Fruit fly (Drosophila melanogaster) whole organism, wandering third instar larva: ENCODE results near the gene Gld2.

Experiments used
- Abd-B ChIP-seq: fragments of >200 bp; optimal IDR thresholded peaks from 2 replicates; lab custom pipeline; 2017; ENCODE audit warnings: missing biosample characterization, missing genetic modification characterization
- CG32264 ChIP-seq: fragments of 200-800 bp; sonication (Bioruptor generic); optimal IDR thresholded peaks from 2 replicates; lab custom pipeline; 2016; ENCODE audit warnings: missing biosample characterization, missing genetic modification characterization
- CG9705 ChIP-seq: fragments of 200-800 bp; sonication (Bioruptor generic); optimal IDR thresholded peaks from 2 replicates; lab custom pipeline; 2018; ENCODE audit warnings: missing biosample characterization, mild to moderate bottlenecking, missing genetic modification characterization
- CrebA ChIP-seq: fragments of 200-800 bp; sonication (Bioruptor generic); optimal IDR thresholded peaks from 2 replicates; lab custom pipeline; 2016; ENCODE audit warnings: missing biosample characterization, mild to moderate bottlenecking, missing genetic modification characterization, borderline replicate concordance
- Dfd ChIP-seq: fragments of >200 bp; optimal IDR thresholded peaks from 2 replicates; lab custom pipeline; 2017; ENCODE audit warnings: missing biosample characterization, missing genetic modification characterization
- Dif ChIP-seq: fragments of 200-275, 200-300 bp; sonication (Bioruptor generic); optimal IDR thresholded peaks from 2 replicates; lab custom pipeline; 2018; ENCODE audit warnings: missing biosample characterization, missing genetic modification characterization; ENCODE audit not compliant: partially characterized antibody
- GATAd ChIP-seq: sonication (Bioruptor generic); optimal IDR thresholded peaks from 2 replicates; lab custom pipeline; 2016; ENCODE audit warnings: missing biosample characterization, missing genetic modification characterization
- HLH106 ChIP-seq: fragments of 200-800 bp; optimal IDR thresholded peaks from 3 replicates; lab custom pipeline; 2019; ENCODE audit warnings: missing biosample characterization, mild to moderate bottlenecking, missing genetic modification characterization, moderate library complexity
- Hnf4 ChIP-seq: fragments of 200-800 bp; sonication (Bioruptor generic); optimal IDR thresholded peaks from 2 replicates; lab custom pipeline; 2016; ENCODE audit warnings: missing biosample characterization, mild to moderate bottlenecking, missing genetic modification characterization
- Hr78 ChIP-seq: fragments of >200 bp; optimal IDR thresholded peaks from 2 replicates; lab custom pipeline; 2017; ENCODE audit warnings: missing biosample characterization, missing genetic modification characterization
- Hr83 ChIP-seq: fragments of 200-300 bp; sonication (Bioruptor generic); optimal IDR thresholded peaks from 2 replicates; lab custom pipeline; 2016; ENCODE audit warnings: missing biosample characterization, mild to moderate bottlenecking, missing genetic modification characterization, moderate library complexity; ENCODE audit not compliant: poor library complexity, severe bottlenecking
- Jra ChIP-seq: sonication (Bioruptor generic); optimal IDR thresholded peaks from 2 replicates; lab custom pipeline; 2016; ENCODE audit warnings: missing biosample characterization, missing genetic modification characterization
- Mio ChIP-seq: sonication (Bioruptor generic); optimal IDR thresholded peaks from 2 replicates; lab custom pipeline; 2016; ENCODE audit warnings: missing biosample characterization, missing genetic modification characterization
- Myc ChIP-seq: fragments of >200 bp; optimal IDR thresholded peaks from 2 replicates; lab custom pipeline; 2017
- N ChIP-seq: fragments of >200 bp; optimal IDR thresholded peaks from 2 replicates; lab custom pipeline; 2018; ENCODE audit warnings: missing biosample characterization, missing external identifiers, missing genetic modification characterization
- OdsH ChIP-seq: fragments of 200-800 bp; sonication (Bioruptor generic); optimal IDR thresholded peaks from 2 replicates; lab custom pipeline; 2016; ENCODE audit warnings: missing biosample characterization, mild to moderate bottlenecking, missing genetic modification characterization
- Rel ChIP-seq, 2 experiments: fragments of 200-800 bp; sonication (Bioruptor generic) in 1 of 2; optimal IDR thresholded peaks; 2 replicates in 1 of 2; 3 replicates in 1 of 2; lab custom pipeline; 2016 to 2019; ENCODE audit warnings: mild to moderate bottlenecking in 2 of 2, missing biosample characterization in 2 of 2, missing genetic modification characterization in 2 of 2, moderate library complexity in 1 of 2
- Sp1 ChIP-seq: fragments of 200-800 bp; sonication (Bioruptor generic); optimal IDR thresholded peaks from 3 replicates; lab custom pipeline; 2019; ENCODE audit warnings: missing biosample characterization, mild to moderate bottlenecking, missing genetic modification characterization, moderate library complexity
- Vsx2 ChIP-seq: fragments of 200-300, 225-300 bp; sonication (Bioruptor generic); optimal IDR thresholded peaks from 2 replicates; lab custom pipeline; 2018; ENCODE audit warnings: missing biosample characterization, missing genetic modification characterization; ENCODE audit not compliant: partially characterized antibody
- br ChIP-seq: fragments of 200-800 bp; sonication (Bioruptor generic); optimal IDR thresholded peaks from 2 replicates; lab custom pipeline; 2016; ENCODE audit warnings: missing biosample characterization, missing genetic modification characterization
- brk ChIP-seq: fragments of 200-800 bp; sonication (Bioruptor generic); optimal IDR thresholded peaks from 2 replicates; lab custom pipeline; 2016; ENCODE audit warnings: missing biosample characterization, mild to moderate bottlenecking, missing genetic modification characterization
- dl ChIP-seq, 2 experiments: fragments of 175-275, 200-275 bp in 1 of 2; fragments of 200-275 bp in 1 of 2; sonication (Bioruptor generic); optimal IDR thresholded peaks; lab custom pipeline; 2018; ENCODE audit warnings: mild to moderate bottlenecking in 2 of 2, missing biosample characterization in 2 of 2, missing genetic modification characterization in 2 of 2, moderate library complexity in 2 of 2; ENCODE audit not compliant: partially characterized antibody in 2 of 2, insufficient read depth in 1 of 2
- dmrt93B ChIP-seq: fragments of 200-800 bp; sonication (Bioruptor generic); optimal IDR thresholded peaks from 2 replicates; lab custom pipeline; 2018; ENCODE audit warnings: missing biosample characterization, mild to moderate bottlenecking, missing genetic modification characterization
- dsf ChIP-seq: sonication (Bioruptor generic); optimal IDR thresholded peaks from 2 replicates; lab custom pipeline; 2016; ENCODE audit warnings: missing biosample characterization, missing genetic modification characterization, borderline replicate concordance
- ey ChIP-seq: fragments of 200-800 bp; sonication (Bioruptor generic); optimal IDR thresholded peaks from 2 replicates; lab custom pipeline; 2016; ENCODE audit warnings: missing biosample characterization, missing genetic modification characterization
- foxo ChIP-seq, 2 experiments: fragments of 200-800 bp; sonication (Bioruptor generic); optimal IDR thresholded peaks; 2 replicates in 1 of 2; 3 replicates in 1 of 2; lab custom pipeline; 2016 to 2017; ENCODE audit warnings: missing biosample characterization in 2 of 2, missing genetic modification characterization in 2 of 2
- fru ChIP-seq: fragments of 200-800 bp; sonication (Bioruptor generic); optimal IDR thresholded peaks from 3 replicates; lab custom pipeline; 2016; ENCODE audit warnings: missing biosample characterization, mild to moderate bottlenecking, missing genetic modification characterization
- h ChIP-seq: fragments of 200-800 bp; sonication (Bioruptor generic); optimal IDR thresholded peaks from 3 replicates; lab custom pipeline; 2016; ENCODE audit warnings: missing biosample characterization, mild to moderate bottlenecking, missing genetic modification characterization
- jim ChIP-seq: fragments of 175-275, 200-325 bp; sonication (Bioruptor generic); optimal IDR thresholded peaks from 2 replicates; lab custom pipeline; 2016; ENCODE audit warnings: missing biosample characterization, mild to moderate bottlenecking, missing genetic modification characterization
- lola ChIP-seq: fragments of >200 bp; optimal IDR thresholded peaks from 2 replicates; lab custom pipeline; 2017; ENCODE audit warnings: missing biosample characterization, missing genetic modification characterization
- pan ChIP-seq: fragments of >200 bp; optimal IDR thresholded peaks from 2 replicates; lab custom pipeline; 2017
- psq ChIP-seq: fragments of 200-800 bp; sonication (Bioruptor generic); optimal IDR thresholded peaks from 3 replicates; lab custom pipeline; 2017; ENCODE audit warnings: missing biosample characterization, mild to moderate bottlenecking, missing genetic modification characterization, moderate library complexity
- rgr ChIP-seq: fragments of 200-800 bp; sonication (Bioruptor generic); optimal IDR thresholded peaks from 3 replicates; lab custom pipeline; 2016; ENCODE audit warnings: missing biosample characterization, mild to moderate bottlenecking, missing genetic modification characterization
- sage ChIP-seq: fragments of 200-800 bp; sonication (Bioruptor generic); optimal IDR thresholded peaks from 2 replicates; lab custom pipeline; 2016; ENCODE audit warnings: missing biosample characterization, mild to moderate bottlenecking, missing genetic modification characterization
- sv ChIP-seq: fragments of 200-800 bp; sonication (Bioruptor generic); optimal IDR thresholded peaks from 3 replicates; lab custom pipeline; 2016; ENCODE audit warnings: missing biosample characterization, missing genetic modification characterization
- tai ChIP-seq: sonication (Bioruptor generic); optimal IDR thresholded peaks from 2 replicates; lab custom pipeline; 2016; ENCODE audit warnings: missing biosample characterization, missing genetic modification characterization
- usp ChIP-seq: fragments of >200 bp; optimal IDR thresholded peaks from 2 replicates; lab custom pipeline; 2017; ENCODE audit warnings: missing biosample characterization, missing genetic modification characterization
- woc ChIP-seq: sonication (Bioruptor generic); optimal IDR thresholded peaks from 2 replicates; lab custom pipeline; 2016; ENCODE audit warnings: missing biosample characterization, mild to moderate bottlenecking, missing genetic modification characterization

Gld2 gene

dm6 chr3R:22175745-22176144, 35.9 kb upstream of the Gld2 start:
- TF ChIP-seq Sp1 (GFP tag; lab: Kevin White, UChicago), result peak; percentile 79
- TF ChIP-seq dsf (GFP tag; lab: Kevin White, UChicago), result peak; percentile 39
- TF ChIP-seq fru (GFP tag; lab: Kevin White, UChicago), result peak; percentile 90
- no peak for TF ChIP-seq Abd-B (GFP tag; lab: Kevin White, UChicago)
- peak; percentile 86 for TF ChIP-seq woc (GFP tag; lab: Kevin White, UChicago)
- no peak for TF ChIP-seq pan
- peak; percentile 70 for TF ChIP-seq Jra (GFP tag; lab: Kevin White, UChicago)
- TF ChIP-seq brk, result peak; percentile 88
- TF ChIP-seq ey (GFP tag; lab: Kevin White, UChicago), result peak; percentile 84
- no peak for TF ChIP-seq Hr83
- TF ChIP-seq Myc, result no peak
- peak; percentile 23 for TF ChIP-seq Rel (GFP tag; optimal IDR thresholded peaks at IDR 0.05; lab: Kevin White, UChicago)
- TF ChIP-seq Rel (tag; optimal IDR thresholded peaks at IDR 0.05; lab: Kevin White, UChicago), result peak; percentile 13
- TF ChIP-seq foxo (GFP tag; optimal IDR thresholded peaks at IDR 0.05; lab: Kevin White, UChicago), result peak in 1 of 2 experiments; percentile 89
- no peak for TF ChIP-seq dl (GFP tag; optimal IDR thresholded peaks at IDR 0.05; lab: Kevin White, UChicago; ENCODE audit: insufficient read depth in 1 of 2, partially characterized antibody in 2 of 2)
- TF ChIP-seq dmrt93B (GFP tag; lab: Kevin White, UChicago), result peak; percentile 53
- TF ChIP-seq Dif, result no peak
- peak; percentile 85 for TF ChIP-seq Hnf4 (GFP tag; lab: Kevin White, UChicago)
- peak; percentile 52 for TF ChIP-seq tai
- peak; percentile 18 for TF ChIP-seq GATAd (GFP tag; lab: Kevin White, UChicago)
- TF ChIP-seq CrebA, result peak; percentile 49
- TF ChIP-seq Mio, result no peak
- peak; percentile 70 for TF ChIP-seq sage (GFP tag; lab: Kevin White, UChicago)
- peak; percentile 75 for TF ChIP-seq psq
- no peak for TF ChIP-seq usp (GFP tag; lab: Kevin White, UChicago)
- peak; percentile 89 for TF ChIP-seq HLH106 (tag; lab: Kevin White, UChicago)
- peak; percentile 81 for TF ChIP-seq rgr (GFP tag; lab: Kevin White, UChicago)
- peak; percentile 85 for TF ChIP-seq OdsH (GFP tag; lab: Kevin White, UChicago)
- peak; percentile 75 for TF ChIP-seq CG32264 (GFP tag; lab: Kevin White, UChicago)
- peak; percentile 18 for TF ChIP-seq CG9705 (GFP tag; lab: Kevin White, UChicago)
- TF ChIP-seq h (GFP tag; lab: Kevin White, UChicago), result peak; percentile 89
- peak; percentile 84 for TF ChIP-seq br

- TF ChIP-seq tai (no peak), usp (GFP tag; lab: Kevin White, UChicago) (no peak), Myc (no peak), brk (no peak)
These were observed 29.4 kb upstream of the Gld2 start for dm6 chr3R:22182274-22182673.

dm6 chr3R:22182939-22183338, 28.7 kb upstream of the Gld2 start:
- TF ChIP-seq Dif, result no peak
- no peak for TF ChIP-seq dmrt93B (GFP tag; lab: Kevin White, UChicago)
- TF ChIP-seq Hr78 (GFP tag; lab: Kevin White, UChicago), result no peak
- no peak for TF ChIP-seq woc (GFP tag; lab: Kevin White, UChicago)
- no peak for TF ChIP-seq lola
- no peak for TF ChIP-seq Abd-B (GFP tag; lab: Kevin White, UChicago)
- no peak for TF ChIP-seq usp (GFP tag; lab: Kevin White, UChicago)
- TF ChIP-seq Jra (GFP tag; lab: Kevin White, UChicago), result no peak
- TF ChIP-seq Myc, result no peak
- no peak for TF ChIP-seq rgr (GFP tag; lab: Kevin White, UChicago)
- no peak for TF ChIP-seq Mio
- TF ChIP-seq ey (GFP tag; lab: Kevin White, UChicago), result no peak

dm6 chr3R:22184077-22184476, 27.5 kb upstream of the Gld2 start:
- TF ChIP-seq foxo (GFP tag; optimal IDR thresholded peaks at IDR 0.05; lab: Kevin White, UChicago) (peak in 1 of 2 experiments; percentile 47), br (peak; percentile 27), ey (GFP tag; lab: Kevin White, UChicago) (peak; percentile 23), Hnf4 (GFP tag; lab: Kevin White, UChicago) (no peak), sv (GFP tag; lab: Kevin White, UChicago) (no peak), Dif (no peak), Hr83 (no peak), brk (no peak), Myc (no peak), lola (no peak), CrebA (no peak), tai (no peak), CG9705 (GFP tag; lab: Kevin White, UChicago) (no peak), GATAd (GFP tag; lab: Kevin White, UChicago) (no peak), pan (no peak), jim (GFP tag; lab: Kevin White, UChicago) (no peak), Dfd (GFP tag; lab: Kevin White, UChicago) (no peak), OdsH (GFP tag; lab: Kevin White, UChicago) (peak; percentile 40), woc (GFP tag; lab: Kevin White, UChicago) (peak; percentile 2), Vsx2 (GFP tag; lab: Kevin White, UChicago) (no peak), dl (GFP tag; optimal IDR thresholded peaks at IDR 0.05; lab: Kevin White, UChicago; ENCODE audit: insufficient read depth in 1 of 2, partially characterized antibody in 2 of 2) (no peak), Jra (GFP tag; lab: Kevin White, UChicago) (no peak), dsf (GFP tag; lab: Kevin White, UChicago) (no peak), Sp1 (GFP tag; lab: Kevin White, UChicago) (peak; percentile 35), Hr78 (GFP tag; lab: Kevin White, UChicago) (no peak), CG32264 (GFP tag; lab: Kevin White, UChicago) (no peak), HLH106 (tag; lab: Kevin White, UChicago) (peak; percentile 13), h (GFP tag; lab: Kevin White, UChicago) (peak; percentile 53), dmrt93B (GFP tag; lab: Kevin White, UChicago) (peak; percentile 3), rgr (GFP tag; lab: Kevin White, UChicago) (peak; percentile 45), N (GFP tag; lab: Kevin White, UChicago) (no peak), psq (peak; percentile 22), Mio (no peak)
